Fruit fly (Drosophila melanogaster): ENCODE measurements around the gene ATbp.

- TF ChIP-seq psq (optimal IDR thresholded peaks at IDR 0.05): no peak
- TF ChIP-seq pan (optimal IDR thresholded peaks at IDR 0.05): no peak
- TF ChIP-seq EcR (GFP tag; optimal IDR thresholded peaks at IDR 0.05): no peak
- no peak for TF ChIP-seq usp (GFP tag; optimal IDR thresholded peaks at IDR 0.05)
- no peak for TF ChIP-seq CG8478 (optimal IDR thresholded peaks at IDR 0.05)
- TF ChIP-seq Dll (optimal IDR thresholded peaks at IDR 0.05): no peak
Observed at dm6 chrX:23084372-23084771, 21.4 kb upstream of the ATbp start, which contains the start of gene CG17169.

Data from whole organism.